Worm (Caenorhabditis elegans) whole organism, L1 larva: Measurements from ENCODE around the gene C14E2.1.

Experiments
- C04F5.9 ChIP-seq: sonication (generic microtip); optimal IDR thresholded peaks from 2 replicates; lab custom pipeline; 2016; ENCODE audit warnings: missing genetic modification characterization, missing compliant biosample characterization
- C16A3.4 ChIP-seq: fragments of 150-350 bp; optimal IDR thresholded peaks from 2 replicates; lab custom pipeline; 2014; ENCODE audit warnings: missing biosample characterization, missing genetic modification characterization
- ceh-82 ChIP-seq, 3 experiments: fragments of 150-350 bp in 1 of 3; sonication (generic microtip) in 2 of 3; optimal IDR thresholded peaks; 2 replicates each; lab custom pipeline; 2014 to 2017; ENCODE audit warnings: missing biosample characterization in 3 of 3, missing genetic modification characterization in 3 of 3
- efl-1 ChIP-seq, 4 experiments: fragments of 150-350 bp; optimal IDR thresholded peaks in 3 of 4; peaks in 1 of 4; 1 replicate in 1 of 4; 2 replicates in 3 of 4; lab custom pipeline; 2014; ENCODE audit warnings: missing biosample characterization in 2 of 4, missing genetic modification characterization in 2 of 4, missing genetic modification reagents in 2 of 4
- fkh-10 ChIP-seq: sonication (generic microtip); optimal IDR thresholded peaks from 2 replicates; lab custom pipeline; 2017; ENCODE audit warnings: missing biosample characterization, missing genetic modification reagents, missing genetic modification characterization
- grh-1 ChIP-seq: fragments of 200-800 bp; sonication (Bioruptor generic); IDR thresholded peaks from 2 replicates; pipeline ENCODE4 v1.3.6; 2022; ENCODE audit warnings: missing genetic modification reagents, missing genetic modification characterization, missing compliant biosample characterization
- lin-39 ChIP-seq: fragments of 150-350 bp; optimal IDR thresholded peaks from 2 replicates; lab custom pipeline; 2014; ENCODE audit warnings: missing biosample characterization, missing genetic modification reagents, missing genetic modification characterization
- nhr-76 ChIP-seq: sonication (generic microtip); optimal IDR thresholded peaks from 2 replicates; lab custom pipeline; 2017; ENCODE audit warnings: missing biosample characterization, missing genetic modification characterization
- rnt-1 ChIP-seq: sonication (generic microtip); optimal IDR thresholded peaks from 2 replicates; lab custom pipeline; 2016; ENCODE audit warnings: mild to moderate bottlenecking, missing genetic modification characterization, moderate library complexity, missing compliant biosample characterization
- sox-4 ChIP-seq: sonication (generic microtip); optimal IDR thresholded peaks from 2 replicates; lab custom pipeline; 2016; ENCODE audit warnings: missing genetic modification characterization, missing compliant biosample characterization
- unc-62 ChIP-seq: fragments of 150-350 bp; optimal IDR thresholded peaks from 2 replicates; lab custom pipeline; 2014; ENCODE audit warnings: missing biosample characterization, missing genetic modification reagents, missing genetic modification characterization
- zag-1 ChIP-seq: fragments of 150-350 bp; optimal IDR thresholded peaks from 2 replicates; lab custom pipeline; 2014; ENCODE audit warnings: missing biosample characterization, missing genetic modification characterization

ce11 chrX:1857777-1858176 lies 31.5 kb downstream of the C14E2.1 start:
- TF ChIP-seq grh-1 (no peak), efl-1 (optimal IDR thresholded peaks at IDR 0.05; lab: Kevin White, UChicago) (no peak), efl-1 (GFP tag; optimal IDR thresholded peaks at IDR 0.05 in 1 of 2; lab: Kevin White, UChicago) (no peak), ceh-82 (tag; optimal IDR thresholded peaks at IDR 0.05; lab: Kevin White, UChicago) (no peak), zag-1 (tag; lab: Kevin White, UChicago) (no peak), fkh-10 (GFP tag; lab: Kevin White, UChicago) (no peak), lin-39 (tag; lab: Kevin White, UChicago) (no peak), sox-4 (tag; lab: Kevin White, UChicago) (no peak), rnt-1 (tag; lab: Kevin White, UChicago) (no peak), unc-62 (GFP tag; lab: Kevin White, UChicago) (no peak), nhr-76 (no peak), C16A3.4 (tag; lab: Kevin White, UChicago) (no peak), C04F5.9 (tag; lab: Kevin White, UChicago) (no peak)
